Fruit fly (Drosophila melanogaster): ENCODE measurements around the gene bcn92.
A peak's percentile ranks its signal among the peaks of the same experiment; 100 is the strongest.

bcn92 gene

DNA sequence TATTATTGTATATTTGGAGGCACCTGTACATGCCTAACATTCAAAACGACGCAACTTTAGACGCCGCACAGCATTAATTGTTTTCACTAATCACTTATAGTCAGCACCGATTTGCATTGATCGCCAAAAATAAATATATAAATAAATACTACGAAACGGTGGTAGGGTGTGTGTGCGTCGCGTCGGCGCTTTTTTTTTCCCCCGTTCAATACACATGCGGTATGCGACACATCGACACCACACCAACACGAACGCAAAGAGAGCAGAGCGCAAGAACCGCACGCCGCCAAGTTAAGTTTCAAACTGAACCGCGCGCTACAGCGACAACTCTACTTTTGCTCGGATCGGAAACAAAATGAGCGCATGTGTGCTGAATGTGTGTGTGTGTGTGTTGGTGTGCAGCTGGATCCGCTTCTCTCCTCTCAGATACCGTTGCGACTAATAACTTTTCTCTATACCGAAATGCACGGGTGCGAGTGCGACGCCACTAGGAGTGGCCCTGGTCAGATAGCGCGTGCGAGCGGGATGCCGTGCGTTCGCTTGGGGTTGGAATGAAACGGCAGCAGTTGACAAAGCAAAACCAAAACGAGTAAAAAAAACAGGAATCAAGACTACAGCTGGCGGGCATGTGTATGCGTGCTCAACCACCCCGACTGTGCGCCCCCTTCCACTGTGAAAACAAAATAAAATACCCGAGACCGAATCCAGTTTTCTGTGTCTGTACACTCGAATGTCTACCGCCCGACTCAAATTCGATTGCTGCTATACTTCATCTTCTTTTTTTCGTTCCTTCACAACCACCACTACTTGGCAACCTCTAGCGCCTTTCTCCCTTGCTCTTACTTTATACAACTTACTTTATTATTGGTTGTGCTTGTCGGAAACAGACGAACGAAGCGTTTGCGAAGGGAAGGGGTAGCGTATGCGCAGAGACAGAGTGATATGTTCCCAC is 26.2 kb downstream of the bcn92 start, which contains the start of gene ph-d (continued):
- TF ChIP-seq zfh1 (GFP tag; IDR thresholded peaks at IDR 0.05) (no peak), Dip3 (GFP tag; optimal IDR thresholded peaks at IDR 0.05) (peak; percentile 7), CG15073 (GFP tag; optimal IDR thresholded peaks at IDR 0.05) (no peak), gce (GFP tag; IDR thresholded peaks at IDR 0.05) (0 out of 3 replicates have a peak, but pooled peaks have one; percentile 67), CG9437 (GFP tag; optimal IDR thresholded peaks at IDR 0.05) (peak; percentile 25), Hand (GFP tag; optimal IDR thresholded peaks at IDR 0.05) (peak; percentile 26), lbe (GFP tag; optimal IDR thresholded peaks at IDR 0.05) (no peak), Dip2 (GFP tag; IDR thresholded peaks at IDR 0.05) (no peak), CG13123 (GFP tag; optimal IDR thresholded peaks at IDR 0.05) (peak; percentile 3), sd (tag; optimal IDR thresholded peaks at IDR 0.05) (peak; percentile 82), CG14965 (GFP tag; optimal IDR thresholded peaks at IDR 0.05; ENCODE audit: borderline replicate concordance) (no peak), crol (GFP tag; IDR thresholded peaks at IDR 0.05) (peak; percentile 72), Bgb (GFP tag; IDR thresholded peaks at IDR 0.05; ENCODE audit: partially characterized antibody) (peak; percentile 46; the same call in 1 of the 2 replicates), sens (GFP tag) (peak; percentile 92), da (GFP tag; optimal IDR thresholded peaks at IDR 0.05) (no peak), danr (GFP tag; IDR thresholded peaks at IDR 0.05) (no peak), Fer2 (tag; optimal IDR thresholded peaks at IDR 0.05) (no peak), Fer1 (GFP tag; optimal IDR thresholded peaks at IDR 0.05) (peak; percentile 48), C15 (GFP tag; IDR thresholded peaks at IDR 0.05) (no peak), CG6791 (GFP tag; IDR thresholded peaks at IDR 0.05; ENCODE audit: partially characterized antibody) (no peak), CG18011 (GFP tag; optimal IDR thresholded peaks at IDR 0.05) (no peak), otp (GFP tag; IDR thresholded peaks at IDR 0.05) (no peak), CG15479 (GFP tag; optimal IDR thresholded peaks at IDR 0.05) (peak; percentile 69), tio (GFP tag; optimal IDR thresholded peaks at IDR 0.05) (peak; percentile 30), CG17912 (GFP tag; optimal IDR thresholded peaks at IDR 0.05) (no peak), vfl (GFP tag; optimal IDR thresholded peaks at IDR 0.05) (peak; percentile 1), Antp (GFP tag; optimal IDR thresholded peaks at IDR 0.05) (no peak), CG8388 (GFP tag; optimal IDR thresholded peaks at IDR 0.05) (no peak), CG10267 (tag; optimal IDR thresholded peaks at IDR 0.05) (peak; percentile 54), CG13624 (GFP tag; optimal IDR thresholded peaks at IDR 0.05) (no peak), CG8359 (GFP tag; optimal IDR thresholded peaks at IDR 0.05; ENCODE audit: borderline replicate concordance) (peak; percentile 18), Deaf1 (tag; optimal IDR thresholded peaks at IDR 0.05) (peak; percentile 84), lov (optimal IDR thresholded peaks at IDR 0.05) (no peak), lov (GFP tag; IDR thresholded peaks at IDR 0.05) (0 out of 3 replicates have a peak, but pooled peaks have one; percentile 33), rib (GFP tag; IDR thresholded peaks at IDR 0.05) (no peak), YL-1 (GFP tag; optimal IDR thresholded peaks at IDR 0.05) (peak; percentile 27), CG31365 (tag; optimal IDR thresholded peaks at IDR 0.05) (no peak), Sry-δ (GFP tag; optimal IDR thresholded peaks at IDR 0.05) (no peak), Dbx (GFP tag; IDR thresholded peaks at IDR 0.05) (peak; percentile 32; the same call in 1 of the 3 replicates), CG12659 (GFP tag; optimal IDR thresholded peaks at IDR 0.05) (peak; percentile 58), CG16813 (GFP tag; IDR thresholded peaks at IDR 0.05; ENCODE audit: partially characterized antibody) (peak; percentile 34; the same call in 1 of the 3 replicates), CG14014 (GFP tag; IDR thresholded peaks at IDR 0.05) (no peak), trem (tag; optimal IDR thresholded peaks at IDR 0.05) (peak; percentile 40), CG43689 (GFP tag; IDR thresholded peaks at IDR 0.05) (no peak), lmd (GFP tag; IDR thresholded peaks at IDR 0.05) (peak; percentile 46; the same call in 1 of the 2 replicates), Eip74EF (GFP tag; optimal IDR thresholded peaks at IDR 0.05) (no peak), Atf-2 (GFP tag; optimal IDR thresholded peaks at IDR 0.05) (no peak), sug (tag; optimal IDR thresholded peaks at IDR 0.05) (peak; percentile 56)

Measured in whole organism, embryonic.